Worm (Caenorhabditis elegans): ENCODE data around the gene C23H5.15.
A peak's percentile ranks its signal among the peaks of the same experiment; 100 is the strongest.
"Not testable (repeated sequence)": the region's sequence is repeated elsewhere in the genome, so short reads cannot be mapped to it uniquely, and the experiment has no call there.

Gene C23H5.15

DNA sequence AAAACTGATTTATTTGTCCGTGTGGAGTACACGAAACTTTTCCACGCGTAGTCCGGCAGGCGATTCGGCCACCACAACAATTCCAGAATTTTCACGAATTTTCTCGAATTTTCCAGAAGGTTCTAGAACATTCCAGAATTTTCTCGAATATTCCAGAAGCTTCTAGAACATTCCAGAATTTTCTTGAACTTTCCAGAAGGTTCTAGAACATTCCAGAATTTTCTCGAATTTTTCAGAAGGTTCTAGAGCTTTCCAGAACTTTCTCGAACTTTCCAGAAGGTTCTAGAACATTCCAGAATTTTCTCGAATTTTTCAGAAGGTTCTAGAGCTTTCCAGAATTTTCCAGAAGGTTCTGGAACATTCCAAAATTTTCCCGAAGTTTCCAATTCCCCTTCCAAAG, 33.2 kb upstream of the C23H5.15 start:
- TF ChIP-seq ctbp-1 (GFP tag; IDR thresholded peaks at IDR 0.05): 0 out of 2 replicates have a peak, but pooled peaks have one; percentile 23
- 0 out of 2 replicates have a peak, but pooled peaks have one; percentile 16 for TF ChIP-seq pha-4 (GFP tag; IDR thresholded peaks at IDR 0.05)
- TF ChIP-seq pha-4 (tag; optimal IDR thresholded peaks at IDR 0.05): not testable (repeated sequence)
- peak; percentile 40; the same call in 1 of the 2 replicates for TF ChIP-seq arid-1 (GFP tag; conservative IDR thresholded peaks at IDR 0.05)
- TF ChIP-seq lin-38 (GFP tag; IDR thresholded peaks at IDR 0.05): 0 out of 2 replicates have a peak, but pooled peaks have one; percentile 36
- 0 out of 2 replicates have a peak, but pooled peaks have one; percentile 18 for TF ChIP-seq snpc-1.2 (GFP tag; IDR thresholded peaks at IDR 0.05)

DNA sequence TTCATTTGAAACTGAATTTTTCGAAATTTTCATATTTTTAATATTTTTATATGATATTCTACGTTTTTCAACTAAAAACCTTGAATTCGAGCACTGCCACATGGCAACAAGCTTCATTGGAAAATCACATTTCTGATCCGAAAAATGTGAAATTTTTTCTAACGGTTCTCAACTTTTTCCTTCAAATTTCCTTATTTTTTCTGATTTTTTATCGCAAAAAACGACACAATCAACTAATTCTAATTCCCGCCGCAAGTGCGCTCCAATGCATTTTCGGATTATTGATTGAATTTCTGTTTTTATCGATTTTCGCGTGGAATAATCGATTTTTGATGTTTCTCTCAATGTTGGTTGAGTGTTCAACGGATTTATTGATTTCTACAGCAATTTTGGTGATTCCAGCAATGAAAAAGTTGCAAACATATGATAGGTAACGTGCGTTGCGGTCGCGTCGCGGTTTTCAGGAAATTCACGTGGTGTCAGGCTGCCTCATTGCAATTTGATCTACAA, 30.8 kb upstream of the C23H5.15 start, which contains the start of gene C23H5.12:
TSS of gene C23H5.12 (plus strand) at position 51 of the 510 bp plus-strand sequence.
- TF ChIP-seq ceh-28 (tag; optimal IDR thresholded peaks at IDR 0.05) (peak; percentile 82), lin-1 (GFP tag; IDR thresholded peaks at IDR 0.05) (no peak), aly-2 (tag; optimal IDR thresholded peaks at IDR 0.05) (no peak)

DNA sequence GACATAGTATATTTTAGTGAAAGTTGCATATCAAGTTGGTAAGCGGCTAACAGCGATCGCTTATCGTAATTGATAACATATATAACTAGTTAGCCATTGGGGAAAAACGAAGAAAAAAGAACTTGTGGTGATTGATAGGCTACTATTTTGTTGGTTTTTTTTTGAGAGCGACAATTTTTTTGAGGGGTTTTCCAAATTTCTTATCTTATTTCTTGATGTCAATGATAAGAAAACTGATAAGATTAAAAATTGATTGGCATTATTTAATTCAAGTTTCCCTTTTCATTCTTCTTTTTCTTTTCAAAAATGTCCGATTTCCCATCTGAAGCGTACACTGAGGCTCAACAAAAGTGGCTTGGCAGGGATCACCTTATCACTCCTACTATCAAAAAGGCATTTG, 28.0 kb upstream of the C23H5.15 start, which contains the start of gene prmt-6:
TSS of gene prmt-6 (plus strand) at position 252 of the 400 bp plus-strand sequence.
- TF ChIP-seq pqm-1 (tag; optimal IDR thresholded peaks at IDR 0.05) (peak; percentile 51), nhr-28 (tag; optimal IDR thresholded peaks at IDR 0.05) (peak; percentile 54), T20F7.1 (GFP tag; optimal IDR thresholded peaks at IDR 0.05) (no peak), ceh-28 (tag; optimal IDR thresholded peaks at IDR 0.05) (no peak), dmd-6 (GFP tag; IDR thresholded peaks at IDR 0.05) (peak; percentile 54; the same call in 1 of the 2 replicates)

DNA sequence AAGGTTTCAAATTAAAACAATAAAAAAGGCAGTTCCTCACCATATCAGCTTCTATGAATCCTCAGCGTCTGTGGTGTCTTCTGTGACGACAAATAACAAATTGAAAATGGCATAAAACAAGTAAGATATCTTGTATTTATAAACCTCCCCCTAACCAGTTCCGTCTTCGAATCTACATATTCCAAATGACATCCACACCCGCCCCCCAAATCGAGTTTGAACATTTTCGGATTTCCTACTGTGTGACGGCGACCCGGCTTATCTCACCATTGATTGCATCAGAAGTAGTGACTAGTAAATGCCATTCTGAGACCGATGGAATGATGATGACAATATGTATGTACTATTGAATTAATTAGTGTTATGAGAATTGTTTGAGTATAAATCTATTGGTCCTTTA, 26.1 kb upstream of the C23H5.15 start, which contains the start of gene grl-20:
TSS of gene grl-20 (minus strand) at position 101 of the 400 bp plus-strand sequence.
- TF ChIP-seq cey-2 (tag; optimal IDR thresholded peaks at IDR 0.05; ENCODE audit: borderline replicate concordance, insufficient read depth): no peak
- TF ChIP-seq ztf-11 (tag; optimal IDR thresholded peaks at IDR 0.05): no peak
- TF ChIP-seq tag-97 (GFP tag; IDR thresholded peaks at IDR 0.05): no peak
- no peak for TF ChIP-seq ZK337.2 (GFP tag; IDR thresholded peaks at IDR 0.05)
- no peak for TF ChIP-seq mes-2 (tag; optimal IDR thresholded peaks at IDR 0.05; ENCODE audit: poor library complexity, severe bottlenecking)
- TF ChIP-seq R02D3.7 (tag; optimal IDR thresholded peaks at IDR 0.05): no peak
- no peak for TF ChIP-seq nhr-237 (tag; optimal IDR thresholded peaks at IDR 0.05)
- TF ChIP-seq unc-62 (GFP tag; optimal IDR thresholded peaks at IDR 0.05 in 1 of 2): peak in 1 of 2 experiments; percentile 27
- TF ChIP-seq unc-62 (tag; optimal IDR thresholded peaks at IDR 0.05): no peak

DNA sequence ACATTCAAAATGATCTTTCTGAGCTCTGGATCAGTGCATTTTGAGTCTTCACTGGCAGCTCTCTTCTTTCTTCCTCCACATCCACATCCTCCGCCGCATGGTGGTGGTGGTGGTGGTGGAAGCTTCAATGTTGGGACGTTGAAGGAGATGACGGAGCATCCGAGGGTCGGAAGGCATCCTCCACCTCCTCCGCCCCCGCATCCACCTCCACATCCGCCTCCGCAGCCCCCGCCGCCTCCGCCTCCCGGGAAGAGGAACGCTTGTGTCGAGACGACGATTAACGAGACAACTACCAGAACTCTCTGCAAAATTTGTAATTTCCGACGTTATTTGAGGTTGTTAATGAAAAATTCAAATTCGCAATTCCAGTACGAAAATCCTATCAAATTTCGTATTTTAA, 24.7 kb upstream of the C23H5.15 start:
- TF ChIP-seq mes-2 (tag; optimal IDR thresholded peaks at IDR 0.05; ENCODE audit: poor library complexity, severe bottlenecking): no peak
- no peak for TF ChIP-seq ama-1 (optimal IDR thresholded peaks at IDR 0.05)
- no peak for TF ChIP-seq daf-8 (GFP tag; IDR thresholded peaks at IDR 0.05)
- no peak for TF ChIP-seq nhr-6 (tag; optimal IDR thresholded peaks at IDR 0.05)
- TF ChIP-seq lin-29 (GFP tag; IDR thresholded peaks at IDR 0.05): no peak
- TF ChIP-seq ctbp-1 (GFP tag; IDR thresholded peaks at IDR 0.05): no peak
- peak; percentile 96 for TF ChIP-seq set-16 (GFP tag; IDR thresholded peaks at IDR 0.05)
- TF ChIP-seq Y48G9A.11 (GFP tag; IDR thresholded peaks at IDR 0.05): no peak
- TF ChIP-seq Y75B8A.6 (GFP tag; IDR thresholded peaks at IDR 0.05): no peak
- no peak for TF ChIP-seq vab-7 (GFP tag; IDR thresholded peaks at IDR 0.05)
- TF ChIP-seq jun-1 (tag; optimal IDR thresholded peaks at IDR 0.05): no peak
- TF ChIP-seq T20F7.1 (GFP tag; optimal IDR thresholded peaks at IDR 0.05): no peak
- no peak for TF ChIP-seq egl-43 (GFP tag; IDR thresholded peaks at IDR 0.05)
- 0 out of 4 replicates have a peak, but pooled peaks of 1 of the 2 experiments have one; percentile 18 for TF ChIP-seq madf-5 (GFP tag; IDR thresholded peaks at IDR 0.05)
- TF ChIP-seq zfp-2 (tag; optimal IDR thresholded peaks at IDR 0.05): no peak
